Worm (Caenorhabditis elegans) whole organism, mixed stage, embryonic: ENCODE results near the gene xrn-1.

Experiments used
- M03D4.4 ChIP-seq: sonication (generic microtip); optimal IDR thresholded peaks from 2 replicates; lab custom pipeline; 2017; ENCODE audit warnings: mild to moderate bottlenecking, missing genetic modification characterization, missing compliant biosample characterization
- bed-3 ChIP-seq: fragments of 200-800 bp; sonication (Bioruptor generic); optimal IDR thresholded peaks from 3 replicates; lab custom pipeline; 2018; ENCODE audit warnings: mild to moderate bottlenecking, missing genetic modification characterization, moderate library complexity, missing compliant biosample characterization
- blmp-1 ChIP-seq: fragments of 150-350 bp; optimal IDR thresholded peaks from 2 replicates; lab custom pipeline; 2014; ENCODE audit warnings: missing biosample characterization, missing genetic modification characterization
- ceh-39 ChIP-seq: fragments of 150-350 bp; optimal IDR thresholded peaks from 2 replicates; lab custom pipeline; 2014; ENCODE audit warnings: missing biosample characterization, missing genetic modification characterization
- ceh-43 ChIP-seq: fragments of 200-800 bp; sonication (Bioruptor generic); optimal IDR thresholded peaks from 2 replicates; lab custom pipeline; 2018; ENCODE audit warnings: mild to moderate bottlenecking, missing genetic modification characterization, moderate library complexity, missing compliant biosample characterization
- ceh-83 ChIP-seq: fragments of 200-800 bp; sonication (Bioruptor generic); optimal IDR thresholded peaks from 2 replicates; lab custom pipeline; 2018; ENCODE audit warnings: mild to moderate bottlenecking, missing genetic modification characterization, missing compliant biosample characterization
- ces-1 ChIP-seq: fragments of 150-350 bp; optimal IDR thresholded peaks from 2 replicates; lab custom pipeline; 2014; ENCODE audit warnings: missing biosample characterization, missing genetic modification reagents, missing genetic modification characterization
- cnd-1 ChIP-seq: fragments of 200-800 bp; sonication (Bioruptor generic); optimal IDR thresholded peaks from 2 replicates; lab custom pipeline; 2018; ENCODE audit warnings: mild to moderate bottlenecking, missing genetic modification characterization, missing compliant biosample characterization
- drap-1 ChIP-seq: fragments of 200-800 bp; sonication (Bioruptor generic); optimal IDR thresholded peaks from 3 replicates; lab custom pipeline; 2018; ENCODE audit warnings: mild to moderate bottlenecking, missing genetic modification characterization, missing compliant biosample characterization
- elt-1 ChIP-seq: sonication (generic microtip); optimal IDR thresholded peaks from 2 replicates; lab custom pipeline; 2017; ENCODE audit warnings: missing genetic modification characterization, mild to moderate bottlenecking, missing compliant biosample characterization, antibody characterized with exemption, moderate library complexity, borderline replicate concordance; ENCODE audit not compliant: insufficient read depth
- elt-3 ChIP-seq: fragments of 150-350 bp; optimal IDR thresholded peaks from 2 replicates; lab custom pipeline; 2014; ENCODE audit warnings: missing biosample characterization, missing genetic modification characterization
- flh-1 ChIP-seq: fragments of 200-800 bp; sonication (Bioruptor generic); optimal IDR thresholded peaks from 2 replicates; lab custom pipeline; 2018; ENCODE audit warnings: mild to moderate bottlenecking, missing genetic modification characterization, moderate library complexity, missing compliant biosample characterization
- ham-2 ChIP-seq: fragments of 200-800 bp; sonication (Bioruptor generic); optimal IDR thresholded peaks from 2 replicates; lab custom pipeline; 2018; ENCODE audit warnings: mild to moderate bottlenecking, missing genetic modification characterization, missing compliant biosample characterization
- hlh-1 ChIP-seq: fragments of 150-350 bp; optimal IDR thresholded peaks from 2 replicates; lab custom pipeline; 2014; ENCODE audit warnings: missing biosample characterization, missing genetic modification reagents, missing genetic modification characterization
- lin-13 ChIP-seq: fragments of 150-350 bp; optimal IDR thresholded peaks from 2 replicates; lab custom pipeline; 2014; ENCODE audit warnings: missing biosample characterization, missing genetic modification characterization
- lin-32 ChIP-seq: fragments of 200-800 bp; sonication (Bioruptor generic); optimal IDR thresholded peaks from 2 replicates; lab custom pipeline; 2018; ENCODE audit warnings: mild to moderate bottlenecking, missing genetic modification characterization, missing compliant biosample characterization
- lsy-2 ChIP-seq: fragments of 150-350 bp; optimal IDR thresholded peaks from 2 replicates; lab custom pipeline; 2014; ENCODE audit warnings: missing biosample characterization, missing genetic modification characterization
- mab-5 ChIP-seq: fragments of 150-350 bp; optimal IDR thresholded peaks from 2 replicates; lab custom pipeline; 2014; ENCODE audit warnings: missing biosample characterization, missing genetic modification characterization
- mep-1 ChIP-seq: fragments of 150-350 bp; optimal IDR thresholded peaks from 2 replicates; lab custom pipeline; 2017; ENCODE audit warnings: missing biosample characterization, missing genetic modification reagents, missing genetic modification characterization, inconsistent platforms
- mls-2 ChIP-seq: sonication (generic microtip); optimal IDR thresholded peaks from 2 replicates; lab custom pipeline; 2016; ENCODE audit warnings: mild to moderate bottlenecking, missing genetic modification characterization, moderate library complexity, missing compliant biosample characterization
- nhr-12 ChIP-seq: fragments of 150-350 bp; optimal IDR thresholded peaks from 2 replicates; lab custom pipeline; 2014; ENCODE audit warnings: missing biosample characterization, missing genetic modification characterization
- nhr-2 ChIP-seq: fragments of 150-350 bp; optimal IDR thresholded peaks from 2 replicates; lab custom pipeline; 2014; ENCODE audit warnings: missing biosample characterization, missing genetic modification characterization
- nhr-237 ChIP-seq: fragments of 150-350 bp; optimal IDR thresholded peaks from 2 replicates; lab custom pipeline; 2014; ENCODE audit warnings: missing biosample characterization, missing genetic modification characterization
- nhr-28 ChIP-seq: fragments of 150-350 bp; optimal IDR thresholded peaks from 2 replicates; lab custom pipeline; 2014; ENCODE audit warnings: missing biosample characterization, missing genetic modification characterization
- nhr-76 ChIP-seq: sonication (generic microtip); optimal IDR thresholded peaks from 2 replicates; lab custom pipeline; 2017; ENCODE audit warnings: missing biosample characterization, missing genetic modification characterization
- pha-4 ChIP-seq: fragments of 150-350 bp; optimal IDR thresholded peaks from 2 replicates; lab custom pipeline; 2018; ENCODE audit warnings: missing biosample characterization, missing genetic modification reagents, missing genetic modification characterization
- sem-2 ChIP-seq: fragments of 200-800 bp; sonication (Bioruptor generic); optimal IDR thresholded peaks from 2 replicates; lab custom pipeline; 2018; ENCODE audit warnings: mild to moderate bottlenecking, missing genetic modification characterization, missing compliant biosample characterization
- snpc-4 ChIP-seq: fragments of 150-350 bp; optimal IDR thresholded peaks from 2 replicates; lab custom pipeline; 2014; ENCODE audit warnings: missing biosample characterization, missing genetic modification characterization
- sptf-1 ChIP-seq: sonication (generic microtip); optimal IDR thresholded peaks from 2 replicates; lab custom pipeline; 2017; ENCODE audit warnings: mild to moderate bottlenecking, missing genetic modification characterization, moderate library complexity, missing compliant biosample characterization
- tbx-8 ChIP-seq: fragments of 200-800 bp; sonication (Bioruptor generic); optimal IDR thresholded peaks from 2 replicates; lab custom pipeline; 2018; ENCODE audit warnings: mild to moderate bottlenecking, missing genetic modification characterization, moderate library complexity, missing compliant biosample characterization
- unc-120 ChIP-seq: sonication (generic microtip); optimal IDR thresholded peaks from 2 replicates; lab custom pipeline; 2017; ENCODE audit warnings: missing genetic modification characterization, missing compliant biosample characterization; ENCODE audit not compliant: poor library complexity, severe bottlenecking
- unc-39 ChIP-seq: fragments of 150-350 bp; optimal IDR thresholded peaks from 2 replicates; lab custom pipeline; 2014; ENCODE audit warnings: missing biosample characterization, missing genetic modification characterization
- unc-62 ChIP-seq: fragments of 150-350 bp; optimal IDR thresholded peaks from 2 replicates; lab custom pipeline; 2014; ENCODE audit warnings: missing biosample characterization, missing genetic modification reagents, missing genetic modification characterization
- zip-8 ChIP-seq: fragments of 150-350 bp; optimal IDR thresholded peaks from 2 replicates; lab custom pipeline; 2014; ENCODE audit warnings: missing biosample characterization, missing genetic modification characterization
- ztf-11 ChIP-seq: fragments of 150-350 bp; optimal IDR thresholded peaks from 2 replicates; lab custom pipeline; 2014; ENCODE audit warnings: missing biosample characterization, missing genetic modification characterization

The xrn-1 gene

ce11 chrII:14060885-14061284, 7.8 kb upstream of the xrn-1 start:
- TF ChIP-seq nhr-2 (tag; lab: Kevin White, UChicago) (no peak), bed-3 (GFP tag; lab: Kevin White, UChicago) (no peak), nhr-76 (tag; lab: Kevin White, UChicago) (no peak), zip-8 (tag; lab: Kevin White, UChicago) (no peak), pha-4 (no peak)

DNA sequence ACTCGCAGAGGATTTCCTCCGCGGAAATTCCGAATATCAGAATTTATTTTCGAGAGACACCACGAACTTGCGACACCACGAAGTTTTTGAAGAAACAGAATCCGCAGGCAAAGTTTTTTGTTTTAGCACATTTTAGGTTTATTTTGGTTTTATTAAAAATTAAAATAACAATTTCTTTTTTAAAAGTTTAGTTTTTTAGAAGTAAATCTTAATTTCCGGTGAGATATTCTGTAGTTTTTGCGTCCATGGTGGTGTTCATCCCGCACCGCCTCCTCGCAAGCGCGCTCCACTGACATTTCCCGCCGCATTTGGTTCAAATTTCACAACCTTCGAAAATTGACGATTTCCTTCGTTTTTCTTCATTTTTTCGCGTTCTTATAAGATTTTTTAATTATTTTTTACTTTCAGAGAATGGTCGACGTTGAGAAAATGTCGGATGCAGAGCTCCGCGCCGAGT, 5.6 kb upstream of the xrn-1 start, which contains the start of gene lem-2:
lem-2 (plus strand) TSS at position 407 of the 457 bp plus-strand sequence.
- TF ChIP-seq tbx-8 (GFP tag; lab: Kevin White, UChicago) (peak; percentile 37), nhr-2 (tag; lab: Kevin White, UChicago) (no peak), nhr-12 (no peak), elt-3 (tag; lab: Kevin White, UChicago) (no peak), mls-2 (tag; lab: Kevin White, UChicago) (peak; percentile 55), ces-1 (GFP tag; lab: Kevin White, UChicago) (peak; percentile 51), flh-1 (GFP tag; lab: Kevin White, UChicago) (peak; percentile 13), nhr-237 (peak; percentile 62), elt-1 (no peak), blmp-1 (tag; lab: Kevin White, UChicago) (no peak), lin-32 (GFP tag; lab: Kevin White, UChicago) (no peak), zip-8 (tag; lab: Kevin White, UChicago) (no peak), unc-62 (GFP tag; lab: Kevin White, UChicago) (no peak), nhr-28 (tag; lab: Kevin White, UChicago) (no peak), sptf-1 (tag; lab: Kevin White, UChicago) (peak; percentile 87), lsy-2 (peak; percentile 57), unc-120 (tag; lab: Kevin White, UChicago) (peak; percentile 62), ham-2 (GFP tag; lab: Kevin White, UChicago) (no peak), cnd-1 (tag; lab: Kevin White, UChicago) (peak; percentile 48), pha-4 (no peak), unc-39 (tag; lab: Kevin White, UChicago) (no peak), sem-2 (GFP tag; lab: Kevin White, UChicago) (peak; percentile 53), lin-13 (tag; lab: Kevin White, UChicago) (peak; percentile 65), bed-3 (GFP tag; lab: Kevin White, UChicago) (peak; percentile 65), hlh-1 (tag; lab: Kevin White, UChicago) (no peak), nhr-76 (tag; lab: Kevin White, UChicago) (no peak), mab-5 (peak; percentile 20), mep-1 (peak; percentile 68), ceh-39 (tag; lab: Kevin White, UChicago) (peak; percentile 23), M03D4.4 (tag; lab: Kevin White, UChicago) (peak; percentile 62), ceh-83 (GFP tag; lab: Kevin White, UChicago) (peak; percentile 38), drap-1 (GFP tag; lab: Kevin White, UChicago) (peak; percentile 81), ceh-43 (GFP tag; lab: Kevin White, UChicago) (no peak), ztf-11 (tag; lab: Kevin White, UChicago) (no peak), snpc-4 (tag; lab: Kevin White, UChicago) (no peak)

- TF ChIP-seq snpc-4 (tag; lab: Kevin White, UChicago) (no peak), unc-120 (tag; lab: Kevin White, UChicago) (no peak), unc-62 (GFP tag; lab: Kevin White, UChicago) (no peak), nhr-12 (no peak), elt-1 (no peak), bed-3 (GFP tag; lab: Kevin White, UChicago) (no peak), sem-2 (GFP tag; lab: Kevin White, UChicago) (no peak), pha-4 (no peak), drap-1 (GFP tag; lab: Kevin White, UChicago) (no peak), nhr-2 (tag; lab: Kevin White, UChicago) (no peak), elt-3 (tag; lab: Kevin White, UChicago) (no peak), ztf-11 (tag; lab: Kevin White, UChicago) (no peak)
These were observed 4.7 kb upstream of the xrn-1 start for ce11 chrII:14064051-14064450.
